Fruit fly (Drosophila melanogaster) Kc167 (cell line): Measurements from ENCODE around the gene CG16995.

ENCODE experiments used
- Myc ChIP-seq: fragments of >200 bp; optimal IDR thresholded peaks from 2 replicates; lab custom pipeline; 2017; ENCODE audit warnings: missing external identifiers
- Sin3A ChIP-seq: fragments of >200 bp; optimal IDR thresholded peaks from 2 replicates; lab custom pipeline; 2018; ENCODE audit warnings: missing external identifiers
- h ChIP-seq: fragments of >200 bp; optimal IDR thresholded peaks from 3 replicates; lab custom pipeline; 2018; ENCODE audit warnings: missing external identifiers
- insv ChIP-seq: fragments of >200 bp; optimal IDR thresholded peaks from 3 replicates; lab custom pipeline; 2018; ENCODE audit warnings: missing external identifiers
- psq ChIP-seq: fragments of >200 bp; optimal IDR thresholded peaks from 2 replicates; lab custom pipeline; 2017; ENCODE audit warnings: missing external identifiers
- ttk ChIP-seq: sonication (Bioruptor generic); optimal IDR thresholded peaks from 2 replicates; lab custom pipeline; 2017; ENCODE audit warnings: missing external identifiers

DNA sequence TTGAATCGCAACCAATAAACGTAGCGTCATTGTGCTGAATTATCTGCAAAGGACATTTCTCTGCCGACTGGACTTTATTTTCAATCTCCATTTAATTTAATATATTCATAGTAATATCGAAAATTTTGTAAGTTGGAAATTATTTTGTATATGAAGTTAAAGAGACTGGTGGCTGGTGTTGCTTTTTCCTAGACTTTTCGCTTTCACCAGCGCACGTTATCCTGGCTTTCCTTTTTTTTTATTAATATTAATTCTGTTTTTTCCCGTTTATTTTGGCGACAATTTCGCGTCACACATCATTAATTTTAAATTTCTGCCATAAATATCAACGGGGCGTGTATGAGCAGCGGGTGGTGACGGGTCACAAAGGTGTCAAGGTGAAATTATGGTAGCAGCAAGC, 42.5 kb upstream of the CG16995 start, which contains the start of gene CG34049:
- no peak for TF ChIP-seq psq (lab: Kevin White, UChicago)
- TF ChIP-seq insv (lab: Kevin White, UChicago): no peak
- TF ChIP-seq Sin3A (lab: Kevin White, UChicago): no peak
- TF ChIP-seq ttk (lab: Kevin White, UChicago): no peak
- TF ChIP-seq h: no peak
- TF ChIP-seq Myc (lab: Kevin White, UChicago): no peak
